Fruit fly (Drosophila melanogaster): ENCODE results near the gene ppk14.

Gene ppk14

dm6 chr2L:6350984-6351808 lies 3.6 kb upstream of the ppk14 start, which contains the start of gene CG9498 (continued):
- TF ChIP-seq Hey (tag; optimal IDR thresholded peaks at IDR 0.05): no peak
- peak; percentile 87 for TF ChIP-seq CG15011 (GFP tag; optimal IDR thresholded peaks at IDR 0.05)
- TF ChIP-seq CG2199 (GFP tag; IDR thresholded peaks at IDR 0.05): no peak
- TF ChIP-seq Hand (GFP tag; optimal IDR thresholded peaks at IDR 0.05): peak; percentile 92
- peak; percentile 84 for TF ChIP-seq Fer2 (tag; optimal IDR thresholded peaks at IDR 0.05)
- TF ChIP-seq Atf6 (GFP tag; IDR thresholded peaks at IDR 0.05): peak; percentile 79
- peak; percentile 72 for TF ChIP-seq CG9437 (GFP tag; optimal IDR thresholded peaks at IDR 0.05)
- peak; percentile 88 for TF ChIP-seq caup (GFP tag; optimal IDR thresholded peaks at IDR 0.05; ENCODE audit: severe bottlenecking)
- no peak for TF ChIP-seq NC2α (GFP tag; optimal IDR thresholded peaks at IDR 0.05)
- no peak for TF ChIP-seq CG7271 (tag; optimal IDR thresholded peaks at IDR 0.05)
- TF ChIP-seq Trl (optimal IDR thresholded peaks at IDR 0.05): no peak
- TF ChIP-seq Trl (GFP tag; optimal IDR thresholded peaks at IDR 0.05): no peak
- TF ChIP-seq al (GFP tag; IDR thresholded peaks at IDR 0.05): peak; percentile 92
- no peak for TF ChIP-seq her (GFP tag; optimal IDR thresholded peaks at IDR 0.05)
- peak; percentile 44; the same call in 1 of the 3 replicates for TF ChIP-seq CG2889 (GFP tag; IDR thresholded peaks at IDR 0.05)
- TF ChIP-seq Hr3 (GFP tag; optimal IDR thresholded peaks at IDR 0.05): peak; percentile 71
- peak; percentile 14; the same call in 1 of the 2 replicates for TF ChIP-seq MBD-R2 (GFP tag; IDR thresholded peaks at IDR 0.05)
- peak; percentile 90 for TF ChIP-seq danr (GFP tag; IDR thresholded peaks at IDR 0.05)
- no peak for TF ChIP-seq Elba2 (GFP tag; optimal IDR thresholded peaks at IDR 0.05)
- TF ChIP-seq CG18599 (GFP tag; optimal IDR thresholded peaks at IDR 0.05): peak; percentile 96
- peak; percentile 63; the same call in 2 of the 3 replicates for TF ChIP-seq H15 (GFP tag; IDR thresholded peaks at IDR 0.05)
- TF ChIP-seq yki (optimal IDR thresholded peaks at IDR 0.05): no peak
- TF ChIP-seq CG34376 (GFP tag; optimal IDR thresholded peaks at IDR 0.05): peak; percentile 58
- peak; percentile 69; the same call in 1 of the 2 replicates for TF ChIP-seq CG16779 (GFP tag; IDR thresholded peaks at IDR 0.05)
- no peak for TF ChIP-seq sens-2 (GFP tag; IDR thresholded peaks at IDR 0.05)
- TF ChIP-seq CG2129 (GFP tag; IDR thresholded peaks at IDR 0.05; ENCODE audit: partially characterized antibody): no peak
- TF ChIP-seq dimm (GFP tag; IDR thresholded peaks at IDR 0.05): peak; percentile 67
- peak; percentile 92 for TF ChIP-seq CG13296 (GFP tag; optimal IDR thresholded peaks at IDR 0.05)
- peak; percentile 7 for TF ChIP-seq Bteb2 (GFP tag; optimal IDR thresholded peaks at IDR 0.05)
- peak; percentile 95 for TF ChIP-seq Taf1 (GFP tag; IDR thresholded peaks at IDR 0.05)
- TF ChIP-seq CG8944 (GFP tag; optimal IDR thresholded peaks at IDR 0.05): no peak
- no peak for TF ChIP-seq fd64A (GFP tag; optimal IDR thresholded peaks at IDR 0.05)
- TF ChIP-seq CG6791 (GFP tag; IDR thresholded peaks at IDR 0.05; ENCODE audit: partially characterized antibody): no peak
- TF ChIP-seq unpg (GFP tag; optimal IDR thresholded peaks at IDR 0.05): peak; percentile 85
- TF ChIP-seq abd-A (tag; optimal IDR thresholded peaks at IDR 0.05): no peak
- peak; percentile 96 for TF ChIP-seq CG11695 (GFP tag; IDR thresholded peaks at IDR 0.05)
- no peak for TF ChIP-seq CG3838 (GFP tag; optimal IDR thresholded peaks at IDR 0.05)
- no peak for TF ChIP-seq sc (optimal IDR thresholded peaks at IDR 0.05)
- peak; percentile 26 for TF ChIP-seq sc (GFP tag; optimal IDR thresholded peaks at IDR 0.05)
- TF ChIP-seq row (GFP tag; IDR thresholded peaks at IDR 0.05): peak; percentile 90
- TF ChIP-seq gro (GFP tag; optimal IDR thresholded peaks at IDR 0.05): no peak
- peak; percentile 63 for TF ChIP-seq CG4404 (GFP tag; IDR thresholded peaks at IDR 0.05)
- peak; percentile 86 for TF ChIP-seq slbo (GFP tag; IDR thresholded peaks at IDR 0.05)
- peak; percentile 7 for TF ChIP-seq CG1529 (GFP tag; optimal IDR thresholded peaks at IDR 0.05)
- TF ChIP-seq mld (GFP tag; IDR thresholded peaks at IDR 0.05; ENCODE audit: partially characterized antibody): no peak
- peak; percentile 18 for TF ChIP-seq YL-1 (GFP tag; optimal IDR thresholded peaks at IDR 0.05)
- peak; percentile 62 for TF ChIP-seq ttk (GFP tag; IDR thresholded peaks at IDR 0.05)
- TF ChIP-seq grau (tag; optimal IDR thresholded peaks at IDR 0.05): peak; percentile 91
- peak in 1 of 3 experiments; percentile 9 for TF ChIP-seq lola (GFP tag; optimal IDR thresholded peaks at IDR 0.05)
- no peak for TF ChIP-seq Dref (GFP tag; IDR thresholded peaks at IDR 0.05)
